Worm (Caenorhabditis elegans) whole organism, late embryonic: ENCODE results near the gene tofu-2.

ENCODE experiments used
- C08G9.2 ChIP-seq: sonication (generic microtip); optimal IDR thresholded peaks from 2 replicates; lab custom pipeline; 2016; ENCODE audit warnings: mild to moderate bottlenecking, missing genetic modification characterization, moderate library complexity, missing compliant biosample characterization
- C38D4.7 ChIP-seq: fragments of 200-800 bp; sonication (Bioruptor generic); optimal IDR thresholded peaks from 2 replicates; lab custom pipeline; 2018; ENCODE audit warnings: mild to moderate bottlenecking, missing genetic modification characterization, moderate library complexity, missing compliant biosample characterization
- F13H6.1 ChIP-seq: sonication (generic microtip); optimal IDR thresholded peaks from 2 replicates; lab custom pipeline; 2016; ENCODE audit warnings: missing genetic modification characterization, missing compliant biosample characterization
- T23F11.4 ChIP-seq: fragments of 200-800 bp; sonication (Bioruptor generic); optimal IDR thresholded peaks from 2 replicates; lab custom pipeline; 2018; ENCODE audit warnings: mild to moderate bottlenecking, missing genetic modification characterization, missing compliant biosample characterization
- Y22D7AL.16 ChIP-seq: sonication (generic microtip); optimal IDR thresholded peaks from 2 replicates; lab custom pipeline; 2016; ENCODE audit warnings: missing genetic modification characterization, missing compliant biosample characterization
- ahr-1 ChIP-seq: sonication (generic microtip); optimal IDR thresholded peaks from 2 replicates; lab custom pipeline; 2016; ENCODE audit warnings: missing genetic modification characterization, missing compliant biosample characterization
- ama-1 ChIP-seq: fragments of 150-350 bp; optimal IDR thresholded peaks from 2 replicates; lab custom pipeline; 2014
- ceh-14 ChIP-seq: sonication (generic microtip); optimal IDR thresholded peaks from 2 replicates; lab custom pipeline; 2016; ENCODE audit warnings: missing genotype, missing genetic modification characterization, missing compliant biosample characterization
- ceh-19 ChIP-seq: fragments of 200-800 bp; sonication (Bioruptor generic); optimal IDR thresholded peaks from 2 replicates; lab custom pipeline; 2018; ENCODE audit warnings: mild to moderate bottlenecking, missing genetic modification characterization, missing compliant biosample characterization
- ceh-2 ChIP-seq: sonication (generic microtip); optimal IDR thresholded peaks from 2 replicates; lab custom pipeline; 2016; ENCODE audit warnings: missing genotype, missing genetic modification characterization, missing compliant biosample characterization
- ceh-22 ChIP-seq: sonication (generic microtip); optimal IDR thresholded peaks from 2 replicates; lab custom pipeline; 2017; ENCODE audit warnings: missing biosample characterization, missing genetic modification characterization
- ceh-24 ChIP-seq: sonication (generic microtip); optimal IDR thresholded peaks from 2 replicates; lab custom pipeline; 2016; ENCODE audit warnings: mild to moderate bottlenecking, missing genetic modification characterization, missing compliant biosample characterization
- ceh-30 ChIP-seq: fragments of 150-350 bp; optimal IDR thresholded peaks from 2 replicates; lab custom pipeline; 2014; ENCODE audit warnings: missing biosample characterization, missing genetic modification characterization
- ceh-31 ChIP-seq: sonication (generic microtip); optimal IDR thresholded peaks from 2 replicates; lab custom pipeline; 2016; ENCODE audit warnings: missing genetic modification characterization, missing compliant biosample characterization
- ceh-34 ChIP-seq: sonication (generic microtip); optimal IDR thresholded peaks from 2 replicates; lab custom pipeline; 2016; ENCODE audit warnings: mild to moderate bottlenecking, missing genetic modification characterization, missing compliant biosample characterization
- ceh-45 ChIP-seq: fragments of 200-800 bp; sonication (Bioruptor generic); IDR thresholded peaks from 2 replicates; pipeline ENCODE4 v1.3.6; 2022; ENCODE audit warnings: missing genetic modification reagents, missing genetic modification characterization, missing compliant biosample characterization
- ceh-6 ChIP-seq: fragments of 200-800 bp; sonication (Bioruptor generic); optimal IDR thresholded peaks from 2 replicates; lab custom pipeline; 2018; ENCODE audit warnings: mild to moderate bottlenecking, missing genetic modification characterization, missing compliant biosample characterization
- che-1 ChIP-seq: sonication (generic microtip); optimal IDR thresholded peaks from 2 replicates; lab custom pipeline; 2016; ENCODE audit warnings: mild to moderate bottlenecking, missing genetic modification characterization, missing compliant biosample characterization
- elt-2 ChIP-seq: sonication (generic microtip); optimal IDR thresholded peaks from 2 replicates; lab custom pipeline; 2016; ENCODE audit warnings: missing genetic modification reagents, missing genetic modification characterization, missing compliant biosample characterization
- elt-4 ChIP-seq: sonication (generic microtip); optimal IDR thresholded peaks from 2 replicates; lab custom pipeline; 2016; ENCODE audit warnings: missing genetic modification characterization, missing compliant biosample characterization
- ets-4 ChIP-seq: sonication (generic microtip); optimal IDR thresholded peaks from 2 replicates; lab custom pipeline; 2016; ENCODE audit warnings: missing genetic modification characterization, missing compliant biosample characterization
- eyg-1 ChIP-seq: sonication (generic microtip); optimal IDR thresholded peaks from 2 replicates; lab custom pipeline; 2016; ENCODE audit warnings: missing genotype, missing genetic modification characterization, missing compliant biosample characterization
- fkh-6 ChIP-seq: sonication (generic microtip); optimal IDR thresholded peaks from 2 replicates; lab custom pipeline; 2016; ENCODE audit warnings: missing genetic modification characterization, missing compliant biosample characterization
- gmeb-2 ChIP-seq: sonication (generic microtip); optimal IDR thresholded peaks from 2 replicates; lab custom pipeline; 2016; ENCODE audit warnings: missing genetic modification characterization, inconsistent platforms, missing compliant biosample characterization
- hlh-13 ChIP-seq: fragments of 200-800 bp; sonication (Bioruptor generic); optimal IDR thresholded peaks from 2 replicates; lab custom pipeline; 2018; ENCODE audit warnings: mild to moderate bottlenecking, missing genetic modification characterization, missing compliant biosample characterization
- hlh-30 ChIP-seq: sonication (generic microtip); optimal IDR thresholded peaks from 2 replicates; lab custom pipeline; 2017; ENCODE audit warnings: antibody characterized with exemption, missing genetic modification characterization, missing compliant biosample characterization; ENCODE audit not compliant: insufficient read depth
- hlh-6 ChIP-seq: sonication (generic microtip); optimal IDR thresholded peaks from 2 replicates; lab custom pipeline; 2016; ENCODE audit warnings: missing genotype, missing genetic modification characterization, missing compliant biosample characterization
- hlh-8 ChIP-seq: sonication (generic microtip); optimal IDR thresholded peaks from 2 replicates; lab custom pipeline; 2016; ENCODE audit warnings: missing genotype, missing genetic modification characterization, missing compliant biosample characterization
- lim-6 ChIP-seq: sonication (generic microtip); optimal IDR thresholded peaks from 2 replicates; lab custom pipeline; 2016; ENCODE audit warnings: missing genetic modification characterization, missing compliant biosample characterization
- madf-2 ChIP-seq: sonication (generic microtip); optimal IDR thresholded peaks from 2 replicates; lab custom pipeline; 2017; ENCODE audit warnings: missing genetic modification characterization, missing compliant biosample characterization
- mec-3 ChIP-seq: sonication (generic microtip); optimal IDR thresholded peaks from 2 replicates; lab custom pipeline; 2016; ENCODE audit warnings: borderline replicate concordance, missing genetic modification characterization, missing compliant biosample characterization
- nhr-232 ChIP-seq: sonication (generic microtip); optimal IDR thresholded peaks from 2 replicates; lab custom pipeline; 2016; ENCODE audit warnings: missing genetic modification characterization, missing compliant biosample characterization
- npax-4 ChIP-seq: sonication (generic microtip); optimal IDR thresholded peaks from 2 replicates; lab custom pipeline; 2016; ENCODE audit warnings: missing genetic modification characterization, missing compliant biosample characterization
- odd-2 ChIP-seq: sonication (generic microtip); optimal IDR thresholded peaks from 2 replicates; lab custom pipeline; 2017; ENCODE audit warnings: antibody characterized with exemption, mild to moderate bottlenecking, missing genetic modification characterization, missing compliant biosample characterization
- pat-9 ChIP-seq: fragments of 200-800 bp; sonication (Bioruptor generic); optimal IDR thresholded peaks from 2 replicates; lab custom pipeline; 2018; ENCODE audit warnings: mild to moderate bottlenecking, missing genetic modification characterization, moderate library complexity, missing compliant biosample characterization
- pha-2 ChIP-seq: sonication (generic microtip); optimal IDR thresholded peaks from 2 replicates; lab custom pipeline; 2017; ENCODE audit warnings: mild to moderate bottlenecking, missing genetic modification characterization, missing compliant biosample characterization
- pha-4 ChIP-seq: fragments of 150-350 bp; optimal IDR thresholded peaks from 2 replicates; lab custom pipeline; 2018; ENCODE audit warnings: missing biosample characterization, missing genetic modification reagents, missing genetic modification characterization
- pros-1 ChIP-seq: fragments of 150-350 bp; optimal IDR thresholded peaks from 2 replicates; lab custom pipeline; 2014; ENCODE audit warnings: missing biosample characterization, missing genetic modification reagents, missing genetic modification characterization
- sox-4 ChIP-seq: sonication (generic microtip); optimal IDR thresholded peaks from 2 replicates; lab custom pipeline; 2017; ENCODE audit warnings: mild to moderate bottlenecking, missing genetic modification characterization, inconsistent platforms, missing compliant biosample characterization
- tbx-2 ChIP-seq: sonication (generic microtip); optimal IDR thresholded peaks from 2 replicates; lab custom pipeline; 2016; ENCODE audit warnings: missing genetic modification characterization, missing compliant biosample characterization
- tbx-7 ChIP-seq: sonication (generic microtip); optimal IDR thresholded peaks from 2 replicates; lab custom pipeline; 2016; ENCODE audit warnings: missing genotype, missing genetic modification characterization, missing compliant biosample characterization
- ttx-3 ChIP-seq: sonication (generic microtip); optimal IDR thresholded peaks from 2 replicates; lab custom pipeline; 2016; ENCODE audit warnings: missing genetic modification reagents, missing genetic modification characterization, missing compliant biosample characterization
- ztf-16 ChIP-seq: sonication (generic microtip); optimal IDR thresholded peaks from 2 replicates; lab custom pipeline; 2017; ENCODE audit warnings: missing genetic modification characterization, missing compliant biosample characterization

tofu-2 gene

DNA sequence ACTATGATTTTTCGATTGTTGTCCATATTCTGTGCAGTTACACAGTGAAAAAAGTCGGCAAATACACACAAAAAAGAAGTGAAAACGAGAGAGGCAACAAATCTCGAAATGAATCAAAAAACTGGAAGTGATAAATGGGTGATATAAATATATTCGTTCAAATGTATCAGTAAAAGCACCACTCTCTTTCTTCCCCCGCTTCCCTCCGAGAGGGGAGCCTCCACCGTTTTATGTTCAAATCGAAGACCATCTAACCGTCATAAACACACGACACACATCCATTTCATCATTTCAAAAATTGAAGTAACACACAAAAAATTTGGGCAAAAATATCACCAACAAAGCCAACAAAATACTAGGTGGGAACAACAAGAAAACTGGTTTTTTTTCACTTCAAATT lies 24.0 kb downstream of the tofu-2 start, which contains the start of gene F20A1.6:
F20A1.6 (minus strand) TSS at position 101 of the 400 bp plus-strand sequence.
- no peak for TF ChIP-seq ama-1 (lab: Kevin White, UChicago)
- no peak for TF ChIP-seq elt-4 (tag; lab: Kevin White, UChicago)
- no peak for TF ChIP-seq ceh-6 (GFP tag; lab: Kevin White, UChicago)
- TF ChIP-seq ceh-30, result no peak
- no peak for TF ChIP-seq ceh-2
- no peak for TF ChIP-seq sox-4
- TF ChIP-seq hlh-13 (GFP tag; lab: Kevin White, UChicago), result no peak
- TF ChIP-seq odd-2 (tag; lab: Kevin White, UChicago), result no peak
- no peak for TF ChIP-seq hlh-6 (tag; lab: Kevin White, UChicago)

DNA sequence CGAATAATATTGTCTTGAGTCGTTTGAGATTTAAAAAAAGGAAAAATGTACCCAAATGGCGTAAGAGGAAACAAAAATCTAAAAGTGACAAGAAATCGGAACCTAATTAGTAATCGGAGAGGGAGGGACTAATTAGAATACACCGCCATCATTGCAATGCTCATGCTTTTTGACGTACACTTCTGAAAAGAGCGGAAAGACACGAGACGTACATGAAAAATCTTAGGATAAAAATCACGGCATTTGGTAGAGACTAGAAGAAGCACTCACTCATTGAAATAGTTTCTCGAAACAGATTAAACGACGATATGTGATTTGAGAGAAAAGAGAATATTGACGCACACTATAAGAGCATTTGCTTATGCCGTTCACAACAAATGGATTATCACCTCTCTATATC lies 28.1 kb downstream of the tofu-2 start:
- no peak for TF ChIP-seq mec-3 (tag; lab: Kevin White, UChicago)
- no peak for TF ChIP-seq ztf-16 (tag; lab: Kevin White, UChicago)
- no peak for TF ChIP-seq tbx-2 (tag; lab: Kevin White, UChicago)
- TF ChIP-seq ceh-6 (GFP tag; lab: Kevin White, UChicago), result no peak
- no peak for TF ChIP-seq ceh-45
- no peak for TF ChIP-seq F13H6.1
- no peak for TF ChIP-seq tbx-7
- TF ChIP-seq eyg-1, result no peak
- TF ChIP-seq elt-2 (tag; lab: Kevin White, UChicago), result no peak
- TF ChIP-seq ahr-1 (tag; lab: Kevin White, UChicago), result no peak
- no peak for TF ChIP-seq T23F11.4
- no peak for TF ChIP-seq lim-6 (tag; lab: Kevin White, UChicago)
- no peak for TF ChIP-seq hlh-30
- no peak for TF ChIP-seq sox-4
- TF ChIP-seq nhr-232, result no peak
- no peak for TF ChIP-seq ceh-22 (tag; lab: Kevin White, UChicago)
- no peak for TF ChIP-seq ceh-24 (tag; lab: Kevin White, UChicago)
- TF ChIP-seq pros-1, result no peak
- TF ChIP-seq ceh-14 (tag; lab: Kevin White, UChicago), result no peak

DNA sequence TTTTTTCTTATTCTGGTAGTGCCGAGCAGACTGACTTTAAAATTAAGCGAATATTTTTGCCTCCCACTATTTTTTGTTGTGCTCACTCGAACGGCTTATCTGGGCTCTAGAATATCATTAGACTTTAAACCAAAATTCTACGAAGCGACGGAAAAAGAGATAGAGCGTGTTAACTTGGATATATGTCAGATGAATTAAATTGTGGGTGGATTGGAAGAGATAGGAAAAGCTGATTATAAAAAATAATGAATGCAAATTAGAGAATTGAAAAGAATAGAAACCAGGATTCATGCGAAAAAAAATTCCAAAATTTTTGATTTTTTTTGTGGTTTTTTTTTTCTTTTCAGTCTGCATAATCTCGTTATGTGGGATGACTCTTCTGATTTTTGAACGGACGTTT lies 29.3 kb downstream of the tofu-2 start, which contains the start of gene F20A1.4:
F20A1.4 (minus strand) TSS at position 101 of the 400 bp plus-strand sequence.
- TF ChIP-seq pha-2, result no peak
- TF ChIP-seq npax-4 (tag; lab: Kevin White, UChicago), result no peak
- TF ChIP-seq pat-9 (tag; lab: Kevin White, UChicago), result no peak
- TF ChIP-seq C38D4.7 (GFP tag; lab: Kevin White, UChicago), result no peak

DNA sequence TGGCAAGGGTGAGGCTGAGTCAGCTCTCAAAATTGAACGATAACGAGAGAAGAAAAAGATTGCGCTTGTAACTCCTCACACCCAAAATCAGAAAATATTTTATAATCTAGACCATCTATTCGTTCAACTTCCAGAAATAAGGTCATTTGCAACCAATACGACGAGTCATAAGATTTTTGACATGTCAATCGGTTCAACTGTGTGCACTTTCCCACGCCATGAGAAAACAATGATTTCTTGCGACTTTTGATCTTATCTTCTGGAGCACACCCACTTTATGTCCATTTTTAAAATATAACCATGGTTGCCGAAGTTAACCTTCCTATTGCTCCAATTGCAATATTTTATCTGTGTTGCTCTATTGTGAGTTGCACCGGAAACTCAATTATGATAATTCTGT lies 34.0 kb downstream of the tofu-2 start, which contains the start of gene srsx-32:
srsx-32 (plus strand) TSS at position 301 of the 400 bp plus-strand sequence.
- no peak for TF ChIP-seq C08G9.2 (tag; lab: Kevin White, UChicago)
- no peak for TF ChIP-seq ceh-34 (tag; lab: Kevin White, UChicago)
- no peak for TF ChIP-seq pat-9 (tag; lab: Kevin White, UChicago)
- TF ChIP-seq ets-4 (tag; lab: Kevin White, UChicago), result no peak
- no peak for TF ChIP-seq ttx-3
- TF ChIP-seq pha-4 (tag; lab: Kevin White, UChicago), result no peak
- TF ChIP-seq ceh-24 (tag; lab: Kevin White, UChicago), result no peak
- no peak for TF ChIP-seq ceh-19 (GFP tag; lab: Kevin White, UChicago)
- no peak for TF ChIP-seq ceh-31 (tag; lab: Kevin White, UChicago)

DNA sequence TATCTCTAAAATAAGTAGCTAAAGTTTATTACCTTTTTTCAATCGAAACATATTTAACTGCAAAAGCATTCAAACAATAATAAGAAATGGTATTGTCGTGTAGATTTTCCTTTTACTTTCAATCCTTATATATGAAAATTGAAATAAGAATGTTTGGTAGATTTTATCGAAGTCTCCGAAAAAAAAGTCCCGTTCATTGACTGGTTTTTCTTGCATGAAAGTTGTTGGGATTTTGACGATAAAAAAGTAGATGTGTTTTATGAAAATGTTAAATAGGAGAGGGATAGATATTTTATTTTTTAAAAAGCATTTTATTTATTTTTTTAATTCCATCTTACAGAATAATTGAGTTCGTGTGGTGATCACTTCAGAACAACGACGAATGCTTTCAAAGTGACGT lies 35.2 kb downstream of the tofu-2 start, which contains the start of gene C33G8.13:
C33G8.13 (minus strand) TSS at position 101 of the 400 bp plus-strand sequence.
- no peak for TF ChIP-seq eyg-1
- TF ChIP-seq hlh-8 (tag; lab: Kevin White, UChicago), result no peak
- no peak for TF ChIP-seq che-1 (tag; lab: Kevin White, UChicago)
- no peak for TF ChIP-seq hlh-6 (tag; lab: Kevin White, UChicago)
- no peak for TF ChIP-seq Y22D7AL.16
- no peak for TF ChIP-seq hlh-13 (GFP tag; lab: Kevin White, UChicago)
- TF ChIP-seq madf-2 (tag; lab: Kevin White, UChicago), result no peak
- TF ChIP-seq gmeb-2 (tag; lab: Kevin White, UChicago), result no peak
- no peak for TF ChIP-seq C38D4.7 (GFP tag; lab: Kevin White, UChicago)
- TF ChIP-seq pha-4 (tag; lab: Kevin White, UChicago), result no peak
- TF ChIP-seq ama-1 (lab: Kevin White, UChicago), result no peak
- no peak for TF ChIP-seq fkh-6
